Fruit fly (Drosophila melanogaster) whole organism, pupa: ENCODE data around the gene CG33928.

Experiments used
- CG10348 ChIP-seq: fragments of 200-800 bp; sonication (Bioruptor generic); IDR thresholded peaks from 2 replicates; pipeline ENCODE4 v1.3.6; 2022; ENCODE audit warnings: missing biosample characterization, missing genetic modification characterization
- CG13204 ChIP-seq: fragments of 200-800 bp; sonication (Bioruptor generic); optimal IDR thresholded peaks from 2 replicates; lab custom pipeline; 2018; ENCODE audit warnings: missing biosample characterization, mild to moderate bottlenecking, missing genetic modification characterization, moderate library complexity
- CG14655 ChIP-seq: fragments of 200-800 bp; sonication (Bioruptor generic); optimal IDR thresholded peaks from 3 replicates; lab custom pipeline; 2017; ENCODE audit warnings: mild to moderate bottlenecking, missing biosample characterization, missing genetic modification reagents, missing genetic modification characterization
- CG32121 ChIP-seq: fragments of 200-800 bp; sonication (Bioruptor generic); IDR thresholded peaks from 2 replicates; pipeline ENCODE4 v1.3.6; 2022; ENCODE audit warnings: missing biosample characterization, missing genetic modification characterization
- CG4496 ChIP-seq: fragments of 200-800 bp; sonication (Bioruptor generic); IDR thresholded peaks from 3 replicates; pipeline ENCODE4 v1.3.6; 2022; ENCODE audit warnings: missing biosample characterization, missing genetic modification characterization
- CG8159 ChIP-seq: fragments of 200-800 bp; sonication (Bioruptor generic); optimal IDR thresholded peaks from 3 replicates; lab custom pipeline; 2018; ENCODE audit warnings: missing biosample characterization, mild to moderate bottlenecking, missing genetic modification characterization, moderate library complexity
- CG8301 ChIP-seq: fragments of 200-800 bp; sonication (Bioruptor generic); optimal IDR thresholded peaks from 2 replicates; lab custom pipeline; 2018; ENCODE audit warnings: missing biosample characterization, mild to moderate bottlenecking, missing genetic modification characterization
- D1 ChIP-seq: fragments of 200-800 bp; sonication (Bioruptor generic); optimal IDR thresholded peaks from 2 replicates; lab custom pipeline; 2018; ENCODE audit warnings: missing biosample characterization, mild to moderate bottlenecking, missing genetic modification characterization, moderate library complexity
- EcR ChIP-seq: fragments of 200-800 bp; sonication (Bioruptor generic); optimal IDR thresholded peaks from 3 replicates; lab custom pipeline; 2019; ENCODE audit warnings: missing biosample characterization, missing genetic modification characterization, mild to moderate bottlenecking, moderate library complexity, missing genetic modification reagents

DNA sequence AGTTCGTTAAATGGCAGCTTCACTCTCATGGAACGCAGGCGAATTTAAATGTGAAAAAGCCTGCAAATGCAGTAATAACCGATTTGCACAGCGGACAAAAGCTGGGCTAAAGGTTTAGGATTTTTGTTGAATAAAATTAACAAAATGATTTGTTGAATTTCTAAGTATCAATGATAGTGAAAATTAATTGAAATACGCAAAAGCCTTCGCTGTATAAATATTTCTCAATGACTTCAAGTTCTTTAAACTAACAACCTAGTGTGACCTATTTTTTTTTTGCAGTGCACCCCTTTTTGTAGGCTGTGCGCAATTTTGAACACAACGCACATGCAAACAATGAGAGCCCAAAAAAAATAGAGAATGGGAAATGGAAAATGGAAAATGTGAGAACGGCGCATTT is 30.6 kb upstream of the CG33928 start:
- TF ChIP-seq CG8301 (peak; percentile 54), CG13204 (GFP tag; lab: Kevin White, UChicago) (no peak), CG10348 (no peak), EcR (GFP tag; lab: Kevin White, UChicago) (no peak), CG32121 (0 out of 2 replicates have a peak, but pooled peaks have one; percentile 48), CG14655 (GFP tag; lab: Kevin White, UChicago) (peak; percentile 56), CG8159 (tag; lab: Kevin White, UChicago) (peak; percentile 44), D1 (tag; lab: Kevin White, UChicago) (no peak), CG4496 (peak; percentile 53)
